Worm (Caenorhabditis elegans): ENCODE data around the gene Y55F3C.17.

The Y55F3C.17 gene

ce11 chrIV:682726-683340 lies 15.4 kb downstream of the Y55F3C.17 start (continued):
- peak; percentile 30 for TF ChIP-seq sup-37 (GFP tag; optimal IDR thresholded peaks at IDR 0.05)
- peak; percentile 17 to 57 (median 54) for TF ChIP-seq ceh-82 (tag; optimal IDR thresholded peaks at IDR 0.05)
- TF ChIP-seq C04F5.9 (tag; optimal IDR thresholded peaks at IDR 0.05): peak; percentile 42
- TF ChIP-seq lsy-2 (tag; optimal IDR thresholded peaks at IDR 0.05): peak; percentile 41 to 70
- peak; percentile 74 for TF ChIP-seq nhr-90 (tag; optimal IDR thresholded peaks at IDR 0.05; ENCODE audit: poor library complexity)
- TF ChIP-seq efl-1 (optimal IDR thresholded peaks at IDR 0.05): peak in 1 of 2 experiments; percentile 42
- peak; percentile 49 to 96 for TF ChIP-seq efl-1 (GFP tag; optimal IDR thresholded peaks at IDR 0.05 in 1 of 2)
- no peak for TF ChIP-seq vab-15 (tag; optimal IDR thresholded peaks at IDR 0.05)
- peak; percentile 37 for TF ChIP-seq elt-2 (tag; optimal IDR thresholded peaks at IDR 0.05)
- peak; percentile 34 for TF ChIP-seq unc-86 (tag; optimal IDR thresholded peaks at IDR 0.05)
- no peak for TF ChIP-seq unc-30 (tag; optimal IDR thresholded peaks at IDR 0.05)
- peak; percentile 16 for TF ChIP-seq lir-3 (tag; optimal IDR thresholded peaks at IDR 0.05; ENCODE audit: poor library complexity)
- peak in 1 of 6 experiments; percentile 55 for TF ChIP-seq elt-3 (tag; optimal IDR thresholded peaks at IDR 0.05)
- TF ChIP-seq swsn-7 (tag; optimal IDR thresholded peaks at IDR 0.05): peak; percentile 60
- TF ChIP-seq irx-1 (tag; optimal IDR thresholded peaks at IDR 0.05): peak; percentile 17
- TF ChIP-seq ceh-8 (GFP tag; optimal IDR thresholded peaks at IDR 0.05): no peak
- TF ChIP-seq fkh-8 (tag; optimal IDR thresholded peaks at IDR 0.05): peak; percentile 75
- TF ChIP-seq C16A3.4 (tag; optimal IDR thresholded peaks at IDR 0.05): peak; percentile 64

- no peak for TF ChIP-seq pqm-1 (tag; optimal IDR thresholded peaks at IDR 0.05)
- TF ChIP-seq unc-98 (GFP tag; IDR thresholded peaks at IDR 0.05): no peak
- TF ChIP-seq isw-1 (GFP tag; IDR thresholded peaks at IDR 0.05): no peak
- TF ChIP-seq lsy-2 (tag; optimal IDR thresholded peaks at IDR 0.05): no peak
- no peak for TF ChIP-seq lir-3 (tag; optimal IDR thresholded peaks at IDR 0.05; ENCODE audit: poor library complexity)
- no peak for TF ChIP-seq tbx-2 (tag; optimal IDR thresholded peaks at IDR 0.05)
- no peak for TF ChIP-seq dpl-1 (GFP tag; optimal IDR thresholded peaks at IDR 0.05)
- TF ChIP-seq mep-1 (tag; optimal IDR thresholded peaks at IDR 0.05): no peak
- no peak for TF ChIP-seq ama-1 (optimal IDR thresholded peaks at IDR 0.05)
- no peak for TF ChIP-seq unc-86 (tag; optimal IDR thresholded peaks at IDR 0.05)
- no peak for TF ChIP-seq C16A3.4 (tag; optimal IDR thresholded peaks at IDR 0.05)
- TF ChIP-seq ceh-88 (GFP tag; IDR thresholded peaks at IDR 0.05): no peak
- TF ChIP-seq Y116A8C.19 (tag; optimal IDR thresholded peaks at IDR 0.05; ENCODE audit: borderline replicate concordance): no peak
- TF ChIP-seq ets-5 (GFP tag; IDR thresholded peaks at IDR 0.05): no peak
- no peak for TF ChIP-seq nhr-90 (tag; optimal IDR thresholded peaks at IDR 0.05; ENCODE audit: poor library complexity)
- no peak for TF ChIP-seq nhr-76 (tag; optimal IDR thresholded peaks at IDR 0.05)
- TF ChIP-seq fkh-10 (GFP tag; optimal IDR thresholded peaks at IDR 0.05): no peak
- no peak for TF ChIP-seq nhr-28 (tag; optimal IDR thresholded peaks at IDR 0.05)
- TF ChIP-seq unc-30 (tag; optimal IDR thresholded peaks at IDR 0.05): no peak
Observed at ce11 chrIV:676280-676679, 21.9 kb downstream of the Y55F3C.17 start, which contains the start of gene K11H12.5. K11H12.5 (plus strand) TSS chrIV:676580.

- TF ChIP-seq fkh-4 (tag; optimal IDR thresholded peaks at IDR 0.05; ENCODE audit: borderline replicate concordance) (no peak), F16B12.6 (tag; optimal IDR thresholded peaks at IDR 0.05) (no peak), unc-30 (tag; optimal IDR thresholded peaks at IDR 0.05) (no peak), nhr-85 (tag) (peak; percentile 44), unc-86 (tag; optimal IDR thresholded peaks at IDR 0.05) (no peak), grh-1 (GFP tag; IDR thresholded peaks at IDR 0.05) (no peak), lin-35 (GFP tag; optimal IDR thresholded peaks at IDR 0.05) (no peak), elt-2 (tag; optimal IDR thresholded peaks at IDR 0.05) (peak; percentile 43), ama-1 (optimal IDR thresholded peaks at IDR 0.05) (no peak), efl-1 (optimal IDR thresholded peaks at IDR 0.05) (no peak), efl-1 (GFP tag; optimal IDR thresholded peaks at IDR 0.05 in 1 of 2) (peak in 1 of 2 experiments; percentile 60)
Observed at ce11 chrIV:675471-676159, 22.6 kb downstream of the Y55F3C.17 start, which contains the start of the genes K11H12.4 and K11H12.10. K11H12.4 (minus strand) TSS chrIV:675883. K11H12.10 (plus strand) TSS chrIV:676075.
